Worm (Caenorhabditis elegans): Measurements from ENCODE around the gene idpa-3.

idpa-3 gene

ce11 chrX:10321401-10321800 is 14.8 kb upstream of the idpa-3 start:
- no peak for TF ChIP-seq nhr-23 (tag; optimal IDR thresholded peaks at IDR 0.05)
- TF ChIP-seq unc-62 (GFP tag; optimal IDR thresholded peaks at IDR 0.05) = no peak
- no peak for TF ChIP-seq tbx-2 (tag; optimal IDR thresholded peaks at IDR 0.05)
- no peak for TF ChIP-seq pha-4 (tag; optimal IDR thresholded peaks at IDR 0.05)
- no peak for TF ChIP-seq lsy-12 (tag; optimal IDR thresholded peaks at IDR 0.05)
- no peak for TF ChIP-seq nhr-12 (tag; optimal IDR thresholded peaks at IDR 0.05)
- no peak for TF ChIP-seq elt-2 (tag; optimal IDR thresholded peaks at IDR 0.05)
- no peak for TF ChIP-seq fkh-2 (tag; optimal IDR thresholded peaks at IDR 0.05)
- TF ChIP-seq zag-1 (tag; optimal IDR thresholded peaks at IDR 0.05) = no peak
- TF ChIP-seq skn-1 (tag; optimal IDR thresholded peaks at IDR 0.05) = no peak
- TF ChIP-seq ceh-9 (tag; optimal IDR thresholded peaks at IDR 0.05) = no peak
- no peak for TF ChIP-seq nhr-67 (tag; optimal IDR thresholded peaks at IDR 0.05)
- TF ChIP-seq nhr-77 (tag; optimal IDR thresholded peaks at IDR 0.05) = no peak
- TF ChIP-seq jun-1 (tag; optimal IDR thresholded peaks at IDR 0.05) = no peak
- no peak for TF ChIP-seq egl-5 (tag; optimal IDR thresholded peaks at IDR 0.05)
- TF ChIP-seq egl-27 (tag; optimal IDR thresholded peaks at IDR 0.05) = no peak
- TF ChIP-seq ceh-28 (tag; optimal IDR thresholded peaks at IDR 0.05) = no peak

- TF ChIP-seq egl-5 (tag; optimal IDR thresholded peaks at IDR 0.05) (no peak), elt-2 (tag; optimal IDR thresholded peaks at IDR 0.05) (peak; percentile 75), ceh-82 (tag; optimal IDR thresholded peaks at IDR 0.05) (no peak), pqm-1 (tag; optimal IDR thresholded peaks at IDR 0.05) (peak; percentile 19)
Measured at ce11 chrX:10327323-10328022, 8.8 kb upstream of the idpa-3 start, which contains the start of gene acl-5. Gene acl-5, minus strand, starts transcription at chrX:10327456.

- TF ChIP-seq hmg-11 (tag; optimal IDR thresholded peaks at IDR 0.05) = no peak
- TF ChIP-seq tbx-2 (tag; optimal IDR thresholded peaks at IDR 0.05) = no peak
- TF ChIP-seq nhr-237 (tag; optimal IDR thresholded peaks at IDR 0.05) = no peak
- TF ChIP-seq elt-3 (tag; optimal IDR thresholded peaks at IDR 0.05) = peak in 1 of 3 experiments; percentile 16
- TF ChIP-seq eor-1 (tag; optimal IDR thresholded peaks at IDR 0.05) = no peak
- no peak for TF ChIP-seq ztf-11 (tag; optimal IDR thresholded peaks at IDR 0.05)
- no peak for TF ChIP-seq daf-12 (tag; optimal IDR thresholded peaks at IDR 0.05)
- no peak for TF ChIP-seq nhr-12 (tag; optimal IDR thresholded peaks at IDR 0.05)
- TF ChIP-seq zag-1 (tag; optimal IDR thresholded peaks at IDR 0.05) = no peak
- TF ChIP-seq ama-1 (optimal IDR thresholded peaks at IDR 0.05) = no peak
- peak; percentile 70 for TF ChIP-seq nhr-23 (tag; optimal IDR thresholded peaks at IDR 0.05)
- no peak for TF ChIP-seq egl-5 (tag; optimal IDR thresholded peaks at IDR 0.05)
- no peak for TF ChIP-seq lin-15B (tag; optimal IDR thresholded peaks at IDR 0.05)
- TF ChIP-seq sea-2 (GFP tag; optimal IDR thresholded peaks at IDR 0.05) = no peak
- TF ChIP-seq pqm-1 (tag; optimal IDR thresholded peaks at IDR 0.05) = peak; percentile 63
- no peak for TF ChIP-seq snpc-4 (tag; optimal IDR thresholded peaks at IDR 0.05)
- peak; percentile 30 for TF ChIP-seq mdl-1 (tag; optimal IDR thresholded peaks at IDR 0.05)
- no peak for TF ChIP-seq lsy-12 (tag; optimal IDR thresholded peaks at IDR 0.05)
- peak; percentile 14 for TF ChIP-seq jun-1 (tag; optimal IDR thresholded peaks at IDR 0.05)
- no peak for TF ChIP-seq nhr-76 (tag; optimal IDR thresholded peaks at IDR 0.05)
- TF ChIP-seq mml-1 (tag; optimal IDR thresholded peaks at IDR 0.05) = peak; percentile 91
- TF ChIP-seq nhr-25 (tag; optimal IDR thresholded peaks at IDR 0.05) = peak; percentile 42
- TF ChIP-seq pha-4 (tag; optimal IDR thresholded peaks at IDR 0.05) = peak; percentile 44
- peak; percentile 31 for TF ChIP-seq nhr-43 (tag; optimal IDR thresholded peaks at IDR 0.05; ENCODE audit: poor library complexity, severe bottlenecking)
- TF ChIP-seq nhr-11 (tag; optimal IDR thresholded peaks at IDR 0.05) = no peak
- no peak for TF ChIP-seq skn-1 (tag; optimal IDR thresholded peaks at IDR 0.05)
- no peak for TF ChIP-seq nhr-67 (tag; optimal IDR thresholded peaks at IDR 0.05)
- TF ChIP-seq ztf-4 (tag; optimal IDR thresholded peaks at IDR 0.05) = no peak
- TF ChIP-seq unc-39 (tag; optimal IDR thresholded peaks at IDR 0.05) = no peak
- TF ChIP-seq lin-39 (tag; optimal IDR thresholded peaks at IDR 0.05) = peak; percentile 42
- peak; percentile 85 for TF ChIP-seq elt-2 (tag; optimal IDR thresholded peaks at IDR 0.05)
- TF ChIP-seq R02D3.7 (tag; optimal IDR thresholded peaks at IDR 0.05) = no peak
- no peak for TF ChIP-seq fos-1 (tag; optimal IDR thresholded peaks at IDR 0.05)
- TF ChIP-seq ceh-9 (tag; optimal IDR thresholded peaks at IDR 0.05) = no peak
- TF ChIP-seq nfya-1 (tag; optimal IDR thresholded peaks at IDR 0.05; ENCODE audit: insufficient read depth) = peak; percentile 35
- TF ChIP-seq egl-27 (tag; optimal IDR thresholded peaks at IDR 0.05) = no peak
Measured at ce11 chrX:10332035-10332614, 4.1 kb upstream of the idpa-3 start.
